Fruit fly (Drosophila melanogaster): ENCODE measurements around the gene CG15531.

Gene CG15531

dm6 chr3R:30191462-30191874 is 4.6 kb downstream of the CG15531 start (continued):
- TF ChIP-seq mam (GFP tag; optimal IDR thresholded peaks at IDR 0.05) (peak; percentile 39), nau (GFP tag; optimal IDR thresholded peaks at IDR 0.05) (no peak), CG11723 (GFP tag; optimal IDR thresholded peaks at IDR 0.05) (no peak), Sry-β (GFP tag; optimal IDR thresholded peaks at IDR 0.05) (no peak), CG4854 (GFP tag; optimal IDR thresholded peaks at IDR 0.05) (no peak), psq (GFP tag; optimal IDR thresholded peaks at IDR 0.05) (no peak), unpg (GFP tag; optimal IDR thresholded peaks at IDR 0.05) (peak; percentile 4), CG32767 (GFP tag; IDR thresholded peaks at IDR 0.05) (no peak), CG34224 (GFP tag; IDR thresholded peaks at IDR 0.05; ENCODE audit: partially characterized antibody) (no peak), sd (tag; optimal IDR thresholded peaks at IDR 0.05) (no peak), tna (GFP tag; IDR thresholded peaks at IDR 0.05; ENCODE audit: partially characterized antibody) (no peak), slou (GFP tag; optimal IDR thresholded peaks at IDR 0.05) (peak; percentile 38), CG6813 (GFP tag; optimal IDR thresholded peaks at IDR 0.05) (no peak), CG17912 (GFP tag; optimal IDR thresholded peaks at IDR 0.05) (no peak), ATbp (GFP tag; optimal IDR thresholded peaks at IDR 0.05) (no peak), Ptx1 (GFP tag; IDR thresholded peaks at IDR 0.05) (peak; percentile 43; the same call in 1 of the 2 replicates), Myb (GFP tag; optimal IDR thresholded peaks at IDR 0.05) (peak; percentile 18), D19B (GFP tag; optimal IDR thresholded peaks at IDR 0.05) (peak; percentile 84), CG16815 (GFP tag; optimal IDR thresholded peaks at IDR 0.05) (peak; percentile 30), cad (GFP tag; optimal IDR thresholded peaks at IDR 0.05) (no peak), Scr (GFP tag; IDR thresholded peaks at IDR 0.05; ENCODE audit: partially characterized antibody) (no peak), vvl (GFP tag; IDR thresholded peaks at IDR 0.05) (no peak; the same call in 1 of the 2 replicates), seq (GFP tag; IDR thresholded peaks at IDR 0.05) (no peak), pnt (GFP tag; optimal IDR thresholded peaks at IDR 0.05) (peak; percentile 58), CG1603 (tag; optimal IDR thresholded peaks at IDR 0.05) (peak; percentile 34), CG33213 (GFP tag; optimal IDR thresholded peaks at IDR 0.05) (no peak), Trl (optimal IDR thresholded peaks at IDR 0.05) (no peak), Trl (GFP tag; optimal IDR thresholded peaks at IDR 0.05) (peak; percentile 46), knrl (GFP tag; IDR thresholded peaks at IDR 0.05; ENCODE audit: partially characterized antibody) (no peak), Meics (GFP tag; optimal IDR thresholded peaks at IDR 0.05) (no peak), fd3F (GFP tag; optimal IDR thresholded peaks at IDR 0.05) (no peak), eyg (GFP tag; optimal IDR thresholded peaks at IDR 0.05) (peak; percentile 32), eve (GFP tag; optimal IDR thresholded peaks at IDR 0.05) (no peak), Doc3 (GFP tag; IDR thresholded peaks at IDR 0.05; ENCODE audit: partially characterized antibody) (no peak), BEAF-32 (GFP tag; optimal IDR thresholded peaks at IDR 0.05) (no peak), sqz (GFP tag; optimal IDR thresholded peaks at IDR 0.05) (no peak), fd102C (GFP tag; optimal IDR thresholded peaks at IDR 0.05) (no peak), CG16813 (GFP tag; IDR thresholded peaks at IDR 0.05; ENCODE audit: partially characterized antibody) (no peak), zfh2 (GFP tag; optimal IDR thresholded peaks at IDR 0.05) (peak; percentile 32), HHEX (GFP tag; optimal IDR thresholded peaks at IDR 0.05) (no peak), z (GFP tag; IDR thresholded peaks at IDR 0.05) (no peak), CG14667 (GFP tag; IDR thresholded peaks at IDR 0.05) (no peak), CG10543 (GFP tag; optimal IDR thresholded peaks at IDR 0.05) (no peak), CG15601 (tag; optimal IDR thresholded peaks at IDR 0.05) (peak; percentile 26), br (optimal IDR thresholded peaks at IDR 0.05) (no peak), CG3281 (GFP tag; optimal IDR thresholded peaks at IDR 0.05) (no peak), CG11456 (GFP tag; IDR thresholded peaks at IDR 0.05) (no peak), schlank (tag; optimal IDR thresholded peaks at IDR 0.05) (no peak), Chrac-16 (GFP tag; optimal IDR thresholded peaks at IDR 0.05) (peak; percentile 32), Doc2 (GFP tag; IDR thresholded peaks at IDR 0.05) (no peak), CG5953 (GFP tag; IDR thresholded peaks at IDR 0.05) (no peak), CG3065 (GFP tag; optimal IDR thresholded peaks at IDR 0.05) (no peak)

Data from whole organism, embryonic.